Fruit fly (Drosophila melanogaster): Measurements from ENCODE around the gene CG33764.

Gene CG33764

dm6 chr3L:4230357-4230901 lies 36.9 kb downstream of the CG33764 start (continued):
- TF ChIP-seq caup (GFP tag; optimal IDR thresholded peaks at IDR 0.05; ENCODE audit: severe bottlenecking) (peak; percentile 66), seq (GFP tag; IDR thresholded peaks at IDR 0.05) (peak; percentile 77), Sry-β (GFP tag; optimal IDR thresholded peaks at IDR 0.05) (peak; percentile 62), Adf1 (GFP tag; IDR thresholded peaks at IDR 0.05) (no peak), CG9797 (GFP tag; optimal IDR thresholded peaks at IDR 0.05) (peak; percentile 42), CG2116 (GFP tag; optimal IDR thresholded peaks at IDR 0.05) (peak; percentile 73), zen2 (GFP tag; IDR thresholded peaks at IDR 0.05; ENCODE audit: partially characterized antibody) (no peak), Deaf1 (tag; optimal IDR thresholded peaks at IDR 0.05) (peak; percentile 64), Nf-YB (GFP tag; optimal IDR thresholded peaks at IDR 0.05) (peak; percentile 82), Doc2 (GFP tag; IDR thresholded peaks at IDR 0.05) (no peak), dm (GFP tag; optimal IDR thresholded peaks at IDR 0.05) (peak; percentile 85), cad (GFP tag; optimal IDR thresholded peaks at IDR 0.05) (no peak), CG10267 (tag; optimal IDR thresholded peaks at IDR 0.05) (peak; percentile 93), hbn (GFP tag; IDR thresholded peaks at IDR 0.05; ENCODE audit: partially characterized antibody) (no peak), Dfd (GFP tag; optimal IDR thresholded peaks at IDR 0.05) (no peak), CG6254 (GFP tag; optimal IDR thresholded peaks at IDR 0.05) (peak; percentile 95), Dip2 (GFP tag; IDR thresholded peaks at IDR 0.05) (no peak), gfzf (GFP tag; optimal IDR thresholded peaks at IDR 0.05) (peak; percentile 4), CG18619 (GFP tag; optimal IDR thresholded peaks at IDR 0.05) (peak; percentile 89), en (GFP tag; optimal IDR thresholded peaks at IDR 0.05) (peak; percentile 89), ems (GFP tag; optimal IDR thresholded peaks at IDR 0.05) (peak; percentile 91), sim (GFP tag; IDR thresholded peaks at IDR 0.05) (peak; percentile 86), Mes4 (GFP tag; optimal IDR thresholded peaks at IDR 0.05) (peak; percentile 95), CG17361 (GFP tag; IDR thresholded peaks at IDR 0.05) (peak; percentile 97), Bteb2 (GFP tag; optimal IDR thresholded peaks at IDR 0.05) (peak; percentile 81), Abd-B (GFP tag; optimal IDR thresholded peaks at IDR 0.05) (peak; percentile 93), jing (GFP tag; optimal IDR thresholded peaks at IDR 0.05) (peak; percentile 93), CG12744 (GFP tag; optimal IDR thresholded peaks at IDR 0.05) (peak; percentile 84), Dll (GFP tag; IDR thresholded peaks at IDR 0.05; ENCODE audit: partially characterized antibody) (no peak), CG3726 (GFP tag; IDR thresholded peaks at IDR 0.05) (peak; percentile 86; the same call in 2 of the 3 replicates), br (optimal IDR thresholded peaks at IDR 0.05) (no peak), sc (optimal IDR thresholded peaks at IDR 0.05) (no peak), sc (GFP tag; optimal IDR thresholded peaks at IDR 0.05) (peak; percentile 90), ab (GFP tag; optimal IDR thresholded peaks at IDR 0.05) (peak; percentile 78), B-H2 (GFP tag; optimal IDR thresholded peaks at IDR 0.05) (no peak), D (optimal IDR thresholded peaks at IDR 0.05) (no peak), D (GFP tag; optimal IDR thresholded peaks at IDR 0.05) (peak; percentile 98), zf30C (GFP tag; optimal IDR thresholded peaks at IDR 0.05) (peak; percentile 99), CG5180 (GFP tag; optimal IDR thresholded peaks at IDR 0.05) (peak; percentile 85), bowl (GFP tag; IDR thresholded peaks at IDR 0.05) (peak; percentile 73), HLH4C (GFP tag; IDR thresholded peaks at IDR 0.05; ENCODE audit: partially characterized antibody) (no peak), maf-S (GFP tag; optimal IDR thresholded peaks at IDR 0.05) (peak; percentile 82), NC2α (GFP tag; optimal IDR thresholded peaks at IDR 0.05) (peak; percentile 93), CG32767 (GFP tag; IDR thresholded peaks at IDR 0.05) (peak; percentile 84), crc (GFP tag; optimal IDR thresholded peaks at IDR 0.05) (peak; percentile 84), CG3163 (GFP tag; optimal IDR thresholded peaks at IDR 0.05) (peak; percentile 69), Fer3 (tag; optimal IDR thresholded peaks at IDR 0.05) (peak; percentile 80), az2 (GFP tag; optimal IDR thresholded peaks at IDR 0.05) (peak; percentile 95), Ets65A (GFP tag) (peak; percentile 99), Dref (GFP tag; IDR thresholded peaks at IDR 0.05) (no peak), CG10431 (GFP tag; optimal IDR thresholded peaks at IDR 0.05) (peak; percentile 89), dysf (GFP tag; IDR thresholded peaks at IDR 0.05) (peak; percentile 90)
